Fruit fly (Drosophila melanogaster): ENCODE measurements around the gene SLIRP2.

The SLIRP2 gene

dm6 chr3R:8659200-8659897 is 8.5 kb downstream of the SLIRP2 start:
- TF ChIP-seq CG14655 (GFP tag; optimal IDR thresholded peaks at IDR 0.05) (peak; percentile 69), D1 (tag; optimal IDR thresholded peaks at IDR 0.05) (no peak), CG15710 (tag; optimal IDR thresholded peaks at IDR 0.05) (peak; percentile 50), CG8301 (tag; optimal IDR thresholded peaks at IDR 0.05) (peak; percentile 54), Snoo (tag; optimal IDR thresholded peaks at IDR 0.05) (peak; percentile 49), Ets98B (GFP tag; IDR thresholded peaks at IDR 0.05) (peak; percentile 77), Pif1B (GFP tag; optimal IDR thresholded peaks at IDR 0.05) (peak; percentile 48), CG4496 (GFP tag; IDR thresholded peaks at IDR 0.05) (peak; percentile 81), Pif1A (GFP tag; optimal IDR thresholded peaks at IDR 0.05) (peak; percentile 53), CG32121 (GFP tag; IDR thresholded peaks at IDR 0.05) (peak; percentile 75), CG9948 (tag; optimal IDR thresholded peaks at IDR 0.05) (peak; percentile 30), CG34367 (tag; optimal IDR thresholded peaks at IDR 0.05) (peak; percentile 16), gl (tag; optimal IDR thresholded peaks at IDR 0.05) (peak; percentile 36), EcR (GFP tag; optimal IDR thresholded peaks at IDR 0.05) (peak; percentile 59), rn (GFP tag; IDR thresholded peaks at IDR 0.05) (peak; percentile 34; the same call in 1 of the 2 replicates), CG8159 (tag; optimal IDR thresholded peaks at IDR 0.05) (peak; percentile 65), CG10348 (GFP tag; IDR thresholded peaks at IDR 0.05) (no peak), CG17806 (tag; optimal IDR thresholded peaks at IDR 0.05) (peak; percentile 40), fd96Ca (GFP tag; IDR thresholded peaks at IDR 0.05) (no peak), CG12605 (GFP tag; IDR thresholded peaks at IDR 0.05) (no peak; the same call in 1 of the 2 replicates)

dm6 chr3R:8659907-8660660 is 9.2 kb downstream of the SLIRP2 start:
- peak; percentile 4 for TF ChIP-seq CG34367 (tag; optimal IDR thresholded peaks at IDR 0.05)
- no peak for TF ChIP-seq CG8301 (tag; optimal IDR thresholded peaks at IDR 0.05)
- TF ChIP-seq gl (tag; optimal IDR thresholded peaks at IDR 0.05), result no peak
- TF ChIP-seq rn (GFP tag; IDR thresholded peaks at IDR 0.05), result no peak
- no peak for TF ChIP-seq D1 (tag; optimal IDR thresholded peaks at IDR 0.05)
- no peak for TF ChIP-seq CG10348 (GFP tag; IDR thresholded peaks at IDR 0.05)
- TF ChIP-seq Ets98B (GFP tag; IDR thresholded peaks at IDR 0.05), result peak; percentile 32
- peak; percentile 8; the same call in 1 of the 2 replicates for TF ChIP-seq CG32121 (GFP tag; IDR thresholded peaks at IDR 0.05)
- no peak for TF ChIP-seq CG8159 (tag; optimal IDR thresholded peaks at IDR 0.05)
- peak; percentile 66; the same call in 2 of the 3 replicates for TF ChIP-seq CG4496 (GFP tag; IDR thresholded peaks at IDR 0.05)
- no peak for TF ChIP-seq CG9948 (tag; optimal IDR thresholded peaks at IDR 0.05)

DNA sequence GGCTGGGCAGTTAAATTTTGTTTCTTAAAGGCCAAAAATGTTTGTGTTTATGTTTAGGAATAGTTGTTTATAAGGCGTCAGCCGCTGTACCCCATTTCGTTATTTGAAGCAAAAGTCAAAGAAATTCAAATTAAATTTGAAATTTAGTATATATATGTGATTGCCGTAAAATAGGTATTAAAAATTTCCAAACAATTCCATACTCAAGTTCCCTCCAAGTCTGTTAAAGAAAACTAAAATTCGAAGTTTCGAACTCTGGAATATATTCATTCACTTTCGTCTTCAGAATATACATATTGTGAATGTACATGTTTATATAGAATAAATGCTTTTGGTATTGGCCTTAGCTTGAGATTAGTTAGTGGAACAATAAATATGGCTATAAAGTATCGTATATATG is 9.8 kb downstream of the SLIRP2 start, which contains the start of gene bel:
Gene bel (minus strand): TSS at position 101 of the 400 bp plus-strand sequence.
- TF ChIP-seq CG4496 (GFP tag; IDR thresholded peaks at IDR 0.05) (no peak), CG10348 (GFP tag; IDR thresholded peaks at IDR 0.05) (no peak), CG13204 (GFP tag; optimal IDR thresholded peaks at IDR 0.05) (no peak), CG15710 (tag; optimal IDR thresholded peaks at IDR 0.05) (no peak)

DNA sequence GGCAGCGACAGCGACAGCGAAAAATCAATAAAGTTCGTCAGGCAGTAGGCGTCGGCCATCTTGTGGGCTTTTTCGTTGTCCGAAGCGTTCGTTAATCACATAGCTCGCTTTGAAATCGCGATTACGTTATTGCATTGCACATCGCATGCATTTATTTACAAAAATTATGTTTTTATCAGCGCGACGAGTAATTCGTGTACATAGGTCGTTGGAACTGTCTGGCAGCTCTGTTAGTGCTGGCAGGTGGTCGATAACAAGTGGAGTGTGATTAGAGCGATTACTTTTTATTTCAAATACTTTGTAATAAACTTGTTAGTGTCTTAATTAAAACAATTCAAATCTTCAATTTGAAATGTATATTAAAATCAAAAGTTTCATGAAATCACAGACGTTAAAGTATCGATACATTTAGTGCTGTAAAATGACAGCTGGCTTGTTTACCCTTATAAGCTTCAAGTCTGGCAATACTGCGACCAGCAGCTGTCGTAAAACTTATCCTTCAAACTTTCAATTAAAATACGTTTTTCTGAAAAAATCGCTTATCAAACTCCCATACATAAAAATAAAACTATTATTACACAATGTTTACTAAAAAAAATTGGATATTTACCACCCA is 12.9 kb downstream of the SLIRP2 start, which contains the start of gene CG8032:
Gene CG8032 (plus strand): TSS at position 448 of the 616 bp plus-strand sequence.
- TF ChIP-seq CG4496 (GFP tag; IDR thresholded peaks at IDR 0.05), result no peak
- TF ChIP-seq CG14655 (GFP tag; optimal IDR thresholded peaks at IDR 0.05), result peak; percentile 5
- TF ChIP-seq CG15710 (tag; optimal IDR thresholded peaks at IDR 0.05), result peak; percentile 27
- TF ChIP-seq Snoo (tag; optimal IDR thresholded peaks at IDR 0.05), result no peak
- TF ChIP-seq fd96Ca (GFP tag; IDR thresholded peaks at IDR 0.05), result peak; percentile 34; the same call in 1 of the 3 replicates

dm6 chr3R:8664699-8665340 is 13.9 kb downstream of the SLIRP2 start:
- TF ChIP-seq Snoo (tag; optimal IDR thresholded peaks at IDR 0.05), result no peak
- TF ChIP-seq CG10348 (GFP tag; IDR thresholded peaks at IDR 0.05), result no peak
- no peak for TF ChIP-seq CG8159 (tag; optimal IDR thresholded peaks at IDR 0.05)
- no peak for TF ChIP-seq CG12605 (GFP tag; IDR thresholded peaks at IDR 0.05)

dm6 chr3R:8667568-8667967 is 16.7 kb downstream of the SLIRP2 start, which contains the start of gene CG8036:
Gene CG8036, plus strand, starts transcription at chr3R:8667868.
- TF ChIP-seq Snoo (tag; optimal IDR thresholded peaks at IDR 0.05), result no peak
- TF ChIP-seq CG32121 (GFP tag; IDR thresholded peaks at IDR 0.05), result no peak
- TF ChIP-seq Pif1B (GFP tag; optimal IDR thresholded peaks at IDR 0.05), result no peak
- TF ChIP-seq CG17806 (tag; optimal IDR thresholded peaks at IDR 0.05), result no peak
- TF ChIP-seq CG10348 (GFP tag; IDR thresholded peaks at IDR 0.05), result no peak
- TF ChIP-seq CG12605 (GFP tag; IDR thresholded peaks at IDR 0.05), result no peak
- TF ChIP-seq CG9948 (tag; optimal IDR thresholded peaks at IDR 0.05), result no peak
- no peak for TF ChIP-seq CG34367 (tag; optimal IDR thresholded peaks at IDR 0.05)
- no peak for TF ChIP-seq CG8159 (tag; optimal IDR thresholded peaks at IDR 0.05)
- TF ChIP-seq CG13204 (GFP tag; optimal IDR thresholded peaks at IDR 0.05), result no peak
- no peak for TF ChIP-seq gl (tag; optimal IDR thresholded peaks at IDR 0.05)
- TF ChIP-seq CG8301 (tag; optimal IDR thresholded peaks at IDR 0.05), result no peak
- TF ChIP-seq EcR (GFP tag; optimal IDR thresholded peaks at IDR 0.05), result no peak
